Worm (Caenorhabditis elegans) whole organism, early embryonic: Measurements from ENCODE around the gene sdz-8.

Experiments used
- ama-1 ChIP-seq: fragments of 150-350 bp; optimal IDR thresholded peaks from 2 replicates; lab custom pipeline; 2014
- flt-1 ChIP-seq: fragments of 200-800 bp; sonication (Bioruptor generic); IDR thresholded peaks from 2 replicates; pipeline ENCODE4 v1.3.6; 2022; ENCODE audit warnings: missing genetic modification characterization, missing compliant biosample characterization

- TF ChIP-seq ama-1 (lab: Kevin White, UChicago) (no peak), flt-1 (GFP tag; lab: Robert Waterston, UW) (no peak)
These were observed 23.5 kb downstream of the sdz-8 start, which contains the start of gene T11F9.21 for ce11 chrV:11492456-11492855.
